Fruit fly (Drosophila melanogaster): Measurements from ENCODE around the gene Mitofilin.

The Mitofilin gene

DNA sequence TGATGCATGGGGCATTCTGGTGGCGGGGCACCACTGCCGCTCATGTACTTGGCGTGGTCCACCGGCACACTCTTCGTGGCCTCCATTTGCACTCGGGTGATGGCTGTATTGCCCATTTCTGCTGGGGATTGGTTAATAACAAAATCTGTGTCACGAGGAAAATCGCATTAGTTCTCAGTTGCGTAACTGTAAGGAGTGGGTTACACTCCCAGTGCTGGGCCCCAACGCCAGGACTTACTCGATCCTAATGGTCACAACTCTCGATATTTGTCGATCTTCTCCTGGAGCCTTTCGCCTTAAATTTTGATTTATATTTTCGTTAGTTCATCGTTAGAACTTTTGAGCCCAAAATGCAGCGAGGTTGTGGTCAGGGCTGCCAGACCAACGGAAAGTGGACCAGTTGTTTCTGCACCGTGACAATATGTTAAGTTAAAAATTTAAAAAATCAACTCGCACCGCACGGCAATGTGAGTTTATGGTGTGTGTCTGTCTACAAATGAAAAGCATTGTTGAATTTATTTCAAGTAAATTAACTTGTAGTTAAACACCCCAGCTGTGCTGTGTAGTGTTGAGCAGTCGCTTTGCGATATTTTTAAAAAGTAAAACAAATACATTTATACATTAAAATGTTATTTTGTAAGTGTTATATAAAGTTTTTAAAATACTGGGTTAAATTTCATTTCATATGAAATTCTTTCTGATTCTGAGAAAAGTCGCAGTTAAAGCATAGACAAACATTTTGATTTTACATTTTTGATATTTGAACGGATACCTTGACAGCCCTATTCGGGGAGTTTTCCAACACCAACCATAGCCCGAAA lies 4.0 kb upstream of the Mitofilin start, which contains the start of the genes Cchl and ND-42 (continued):
- TF ChIP-seq fd96Cb (tag; optimal IDR thresholded peaks at IDR 0.05) (peak; percentile 69), sens-2 (GFP tag; IDR thresholded peaks at IDR 0.05) (peak; percentile 39; the same call in 1 of the 2 replicates), CG11696 (GFP tag; IDR thresholded peaks at IDR 0.05) (no peak), sisA (GFP tag; IDR thresholded peaks at IDR 0.05) (peak; percentile 64; the same call in 1 of the 2 replicates), CG2202 (tag; optimal IDR thresholded peaks at IDR 0.05) (peak; percentile 43), CG3995 (GFP tag; optimal IDR thresholded peaks at IDR 0.05) (peak; percentile 71), CG6765 (GFP tag; optimal IDR thresholded peaks at IDR 0.05) (peak; percentile 61), onecut (GFP tag; IDR thresholded peaks at IDR 0.05) (peak; percentile 42; the same call in 1 of the 2 replicates), CG18011 (GFP tag; optimal IDR thresholded peaks at IDR 0.05) (peak; percentile 77), Atf6 (GFP tag; IDR thresholded peaks at IDR 0.05) (peak; percentile 80; the same call in 1 of the 2 replicates), sc (optimal IDR thresholded peaks at IDR 0.05) (no peak), sc (GFP tag; optimal IDR thresholded peaks at IDR 0.05) (peak; percentile 68), CG11085 (GFP tag; IDR thresholded peaks at IDR 0.05) (no peak), crc (GFP tag; optimal IDR thresholded peaks at IDR 0.05) (peak; percentile 53), Xbp1 (GFP tag; optimal IDR thresholded peaks at IDR 0.05) (peak; percentile 85), Fer2 (tag; optimal IDR thresholded peaks at IDR 0.05) (peak; percentile 56), CG11247 (GFP tag; IDR thresholded peaks at IDR 0.05) (peak; percentile 65), chinmo (GFP tag; IDR thresholded peaks at IDR 0.05; ENCODE audit: partially characterized antibody) (0 out of 4 replicates have a peak, but pooled peaks have one; percentile 32), stwl (tag; optimal IDR thresholded peaks at IDR 0.05) (peak; percentile 92), pb (GFP tag; optimal IDR thresholded peaks at IDR 0.05) (peak; percentile 13), CG4730 (GFP tag; IDR thresholded peaks at IDR 0.05) (no peak; the same call in none of the 2 replicates), ssp (GFP tag; IDR thresholded peaks at IDR 0.05) (peak; percentile 67), twi (tag; optimal IDR thresholded peaks at IDR 0.05) (peak; percentile 67), phol (tag; optimal IDR thresholded peaks at IDR 0.05) (peak; percentile 83), Max (GFP tag; optimal IDR thresholded peaks at IDR 0.05) (peak; percentile 84), grn (GFP tag; optimal IDR thresholded peaks at IDR 0.05) (no peak), Ravus (GFP tag; IDR thresholded peaks at IDR 0.05) (peak; percentile 8), CG2889 (GFP tag; IDR thresholded peaks at IDR 0.05) (no peak), lbe (GFP tag; optimal IDR thresholded peaks at IDR 0.05) (peak; percentile 59), CG13123 (GFP tag; optimal IDR thresholded peaks at IDR 0.05) (peak; percentile 55), CG2712 (tag; optimal IDR thresholded peaks at IDR 0.05) (peak; percentile 85), CG4424 (GFP tag; optimal IDR thresholded peaks at IDR 0.05) (peak; percentile 84), klu (GFP tag; IDR thresholded peaks at IDR 0.05) (peak; percentile 75; the same call in 1 of the 2 replicates), disco-r (GFP tag; optimal IDR thresholded peaks at IDR 0.05) (peak; percentile 53), Lhr (GFP tag; optimal IDR thresholded peaks at IDR 0.05) (peak; percentile 44), otp (GFP tag; IDR thresholded peaks at IDR 0.05) (peak; percentile 42; the same call in 1 of the 3 replicates), CG12659 (GFP tag; optimal IDR thresholded peaks at IDR 0.05) (peak; percentile 90), Trl (optimal IDR thresholded peaks at IDR 0.05) (no peak), Trl (GFP tag; optimal IDR thresholded peaks at IDR 0.05) (peak; percentile 79), slou (GFP tag; optimal IDR thresholded peaks at IDR 0.05) (peak; percentile 66), CG13624 (GFP tag; optimal IDR thresholded peaks at IDR 0.05) (peak; percentile 66), CG4404 (GFP tag; IDR thresholded peaks at IDR 0.05) (peak; percentile 44; the same call in 1 of the 2 replicates), Tbp (GFP tag; optimal IDR thresholded peaks at IDR 0.05) (no peak), Hmx (GFP tag; optimal IDR thresholded peaks at IDR 0.05) (no peak), CG13894 (tag; optimal IDR thresholded peaks at IDR 0.05) (peak; percentile 85), CG17912 (GFP tag; optimal IDR thresholded peaks at IDR 0.05) (peak; percentile 33), dysf (GFP tag; IDR thresholded peaks at IDR 0.05) (peak; percentile 74; the same call in 2 of the 3 replicates), Oaz (GFP tag; IDR thresholded peaks at IDR 0.05) (no peak), bowl (GFP tag; IDR thresholded peaks at IDR 0.05) (0 out of 2 replicates have a peak, but pooled peaks have one; percentile 36), bsh (GFP tag; optimal IDR thresholded peaks at IDR 0.05) (peak; percentile 37 to 73)

Measured in whole organism, embryonic.